Worm (Caenorhabditis elegans): ENCODE measurements around the gene srj-11.

The srj-11 gene

DNA sequence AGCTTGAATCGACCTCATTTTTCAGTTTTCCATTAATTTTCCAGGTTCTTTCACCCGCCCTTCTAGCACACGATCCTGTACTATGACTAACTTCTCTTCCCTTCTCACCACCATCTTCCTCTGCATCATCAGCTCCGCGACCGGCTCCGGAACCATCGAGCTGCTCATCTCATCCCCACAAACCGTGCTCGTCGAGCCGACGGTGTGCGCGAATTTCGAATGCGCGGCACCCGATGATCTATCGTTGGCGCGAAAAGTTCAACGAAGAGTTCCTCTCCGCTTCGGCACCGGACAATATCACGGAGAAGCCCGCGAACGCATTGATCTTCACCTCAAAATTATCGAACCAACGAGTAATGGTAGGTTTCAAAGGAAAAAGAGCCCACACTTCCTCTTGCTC, 31.1 kb upstream of the srj-11 start, which contains the start of gene apx-1:
TSS of gene apx-1 (plus strand) at position 50 of the 400 bp plus-strand sequence.
- peak; percentile 72 for TF ChIP-seq zfh-2 (GFP tag; conservative IDR thresholded peaks at IDR 0.05)
- TF ChIP-seq mcd-1 (GFP tag; IDR thresholded peaks at IDR 0.05), result no peak
- TF ChIP-seq egrh-3 (GFP tag; IDR thresholded peaks at IDR 0.05), result peak; percentile 10; the same call in 1 of the 2 replicates
- TF ChIP-seq ceh-91 (GFP tag; IDR thresholded peaks at IDR 0.05), result no peak

DNA sequence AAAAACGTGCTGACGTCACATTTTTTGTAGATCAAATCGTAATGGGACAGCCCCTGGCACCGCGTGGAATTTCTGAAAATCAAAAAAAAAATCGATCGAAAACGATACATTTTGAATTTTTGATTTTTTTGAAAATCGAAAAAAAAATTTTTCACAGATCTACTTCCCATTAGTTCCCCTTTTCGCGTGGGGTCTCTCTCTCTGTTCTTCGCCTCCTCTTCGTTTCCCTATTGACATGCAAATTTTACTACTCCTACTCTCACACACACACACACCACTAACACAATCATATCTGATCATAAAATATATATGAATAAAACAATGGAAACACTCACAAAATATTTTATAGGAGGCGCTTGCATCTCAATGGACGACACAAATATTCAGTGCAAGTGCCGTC, 22.6 kb upstream of the srj-11 start:
- no peak for TF ChIP-seq hrde-1 (tag; optimal IDR thresholded peaks at IDR 0.05; ENCODE audit: borderline replicate concordance)
- no peak for TF ChIP-seq snpc-3.4 (tag; optimal IDR thresholded peaks at IDR 0.05)
- no peak for TF ChIP-seq sdz-38 (tag; optimal IDR thresholded peaks at IDR 0.05)
- no peak for TF ChIP-seq sptf-2 (GFP tag; optimal IDR thresholded peaks at IDR 0.05)
- TF ChIP-seq ceh-58 (GFP tag; IDR thresholded peaks at IDR 0.05), result no peak

DNA sequence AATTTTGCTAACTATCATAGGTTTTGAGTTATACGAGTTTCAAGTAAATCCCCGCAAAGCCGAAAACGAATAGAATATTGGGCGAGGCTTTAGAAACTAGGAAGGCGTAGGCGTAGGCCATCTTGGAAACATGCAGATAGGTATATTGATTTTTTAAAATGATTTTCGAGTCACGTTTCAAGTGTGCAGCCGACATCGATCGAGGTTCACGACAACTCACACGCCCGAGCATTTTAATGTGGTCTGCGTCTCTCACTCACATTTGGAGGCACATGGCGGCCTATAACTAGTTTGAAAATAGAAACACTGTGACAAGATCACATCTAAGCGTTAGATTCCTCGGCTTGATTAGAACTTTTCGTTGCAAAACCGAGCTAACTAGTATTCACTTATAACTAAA, 13.9 kb upstream of the srj-11 start, which contains the start of gene K08D9.2:
TSS of gene K08D9.2 (plus strand) at position 301 of the 400 bp plus-strand sequence.
- no peak for TF ChIP-seq sea-2 (GFP tag; IDR thresholded peaks at IDR 0.05)
- TF ChIP-seq akir-1 (GFP tag; optimal IDR thresholded peaks at IDR 0.05), result no peak
- no peak for TF ChIP-seq mes-4 (tag; optimal IDR thresholded peaks at IDR 0.05)
- TF ChIP-seq lir-1 (GFP tag; conservative IDR thresholded peaks at IDR 0.05), result no peak
- TF ChIP-seq nfya-1 (tag; optimal IDR thresholded peaks at IDR 0.05; ENCODE audit: borderline replicate concordance, insufficient read depth), result no peak
- TF ChIP-seq madf-3 (GFP tag; IDR thresholded peaks at IDR 0.05), result no peak
- no peak for TF ChIP-seq ama-1 (optimal IDR thresholded peaks at IDR 0.05)
- no peak for TF ChIP-seq ama-1 (GFP tag; optimal IDR thresholded peaks at IDR 0.05)
- no peak for TF ChIP-seq pbrm-1 (GFP tag; IDR thresholded peaks at IDR 0.05)
- TF ChIP-seq die-1 (tag; optimal IDR thresholded peaks at IDR 0.05), result no peak
- no peak for TF ChIP-seq lin-26 (GFP tag; IDR thresholded peaks at IDR 0.05)
- no peak for TF ChIP-seq cebp-2 (GFP tag; IDR thresholded peaks at IDR 0.05)
- no peak for TF ChIP-seq B0035.1 (tag; optimal IDR thresholded peaks at IDR 0.05)
- TF ChIP-seq bed-2 (GFP tag; IDR thresholded peaks at IDR 0.05), result no peak
- no peak for TF ChIP-seq mel-28 (tag; optimal IDR thresholded peaks at IDR 0.05; ENCODE audit: borderline replicate concordance)
- TF ChIP-seq somi-1 (GFP tag; optimal IDR thresholded peaks at IDR 0.05), result no peak

- TF ChIP-seq ceh-27 (GFP tag; optimal IDR thresholded peaks at IDR 0.05) (no peak), efl-1 (GFP tag; optimal IDR thresholded peaks at IDR 0.05) (no peak), athp-1 (tag; optimal IDR thresholded peaks at IDR 0.05) (no peak), mcd-1 (GFP tag; IDR thresholded peaks at IDR 0.05) (no peak), aptf-3 (GFP tag; IDR thresholded peaks at IDR 0.05) (no peak), tbx-9 (tag; optimal IDR thresholded peaks at IDR 0.05; ENCODE audit: borderline replicate concordance) (no peak), F37B4.10 (GFP tag; IDR thresholded peaks at IDR 0.05) (no peak), nhr-179 (tag; optimal IDR thresholded peaks at IDR 0.05) (no peak), snpc-3.4 (tag; optimal IDR thresholded peaks at IDR 0.05) (no peak), ceh-58 (GFP tag; IDR thresholded peaks at IDR 0.05) (no peak), nfya-2 (GFP tag; IDR thresholded peaks at IDR 0.05) (no peak), F57A8.1 (GFP tag; optimal IDR thresholded peaks at IDR 0.05) (no peak), madf-8 (GFP tag; conservative IDR thresholded peaks at IDR 0.05) (no peak), T26A5.8 (tag; optimal IDR thresholded peaks at IDR 0.05) (no peak), madf-3 (GFP tag; IDR thresholded peaks at IDR 0.05) (no peak), chd-7 (tag; optimal IDR thresholded peaks at IDR 0.05) (no peak), ztf-6 (GFP tag; IDR thresholded peaks at IDR 0.05) (no peak), hrde-1 (tag; optimal IDR thresholded peaks at IDR 0.05; ENCODE audit: borderline replicate concordance) (no peak), dpff-1 (tag; optimal IDR thresholded peaks at IDR 0.05) (no peak), him-1 (tag; optimal IDR thresholded peaks at IDR 0.05) (no peak)
These were observed 11.1 kb upstream of the srj-11 start for ce11 chrV:3230150-3230549.

Data from whole organism, young adult.